Fruit fly (Drosophila melanogaster) whole organism, pupa: ENCODE data around the gene CG33286.

Source experiments
- CG10348 ChIP-seq: fragments of 200-800 bp; sonication (Bioruptor generic); IDR thresholded peaks from 2 replicates; pipeline ENCODE4 v1.3.6; 2022; ENCODE audit warnings: missing biosample characterization, missing genetic modification characterization
- CG12605 ChIP-seq: fragments of 200-800 bp; sonication (Bioruptor generic); IDR thresholded peaks from 2 replicates; pipeline ENCODE4 v1.3.6; 2022; ENCODE audit warnings: missing biosample characterization, missing genetic modification characterization
- CG13204 ChIP-seq: fragments of 200-800 bp; sonication (Bioruptor generic); optimal IDR thresholded peaks from 2 replicates; lab custom pipeline; 2018; ENCODE audit warnings: missing biosample characterization, mild to moderate bottlenecking, missing genetic modification characterization, moderate library complexity
- CG14655 ChIP-seq: fragments of 200-800 bp; sonication (Bioruptor generic); optimal IDR thresholded peaks from 3 replicates; lab custom pipeline; 2017; ENCODE audit warnings: mild to moderate bottlenecking, missing biosample characterization, missing genetic modification reagents, missing genetic modification characterization
- CG15710 ChIP-seq: fragments of 200-800 bp; sonication (Bioruptor generic); optimal IDR thresholded peaks from 2 replicates; lab custom pipeline; 2018; ENCODE audit warnings: missing biosample characterization, mild to moderate bottlenecking, missing genetic modification characterization, moderate library complexity
- CG17806 ChIP-seq: fragments of 200-800 bp; sonication (Bioruptor generic); optimal IDR thresholded peaks from 2 replicates; lab custom pipeline; 2018; ENCODE audit warnings: missing biosample characterization, mild to moderate bottlenecking, missing genetic modification characterization, moderate library complexity
- CG32121 ChIP-seq: fragments of 200-800 bp; sonication (Bioruptor generic); IDR thresholded peaks from 2 replicates; pipeline ENCODE4 v1.3.6; 2022; ENCODE audit warnings: missing biosample characterization, missing genetic modification characterization
- CG34367 ChIP-seq: fragments of 200-800 bp; sonication (Bioruptor generic); optimal IDR thresholded peaks from 2 replicates; lab custom pipeline; 2018; ENCODE audit warnings: missing biosample characterization, mild to moderate bottlenecking, missing genetic modification characterization
- CG4496 ChIP-seq: fragments of 200-800 bp; sonication (Bioruptor generic); IDR thresholded peaks from 3 replicates; pipeline ENCODE4 v1.3.6; 2022; ENCODE audit warnings: missing biosample characterization, missing genetic modification characterization
- CG8159 ChIP-seq: fragments of 200-800 bp; sonication (Bioruptor generic); optimal IDR thresholded peaks from 3 replicates; lab custom pipeline; 2018; ENCODE audit warnings: missing biosample characterization, mild to moderate bottlenecking, missing genetic modification characterization, moderate library complexity
- CG8301 ChIP-seq: fragments of 200-800 bp; sonication (Bioruptor generic); optimal IDR thresholded peaks from 2 replicates; lab custom pipeline; 2018; ENCODE audit warnings: missing biosample characterization, mild to moderate bottlenecking, missing genetic modification characterization
- CG9948 ChIP-seq: fragments of 200-800 bp; sonication (Bioruptor generic); optimal IDR thresholded peaks from 2 replicates; lab custom pipeline; 2018; ENCODE audit warnings: missing biosample characterization, mild to moderate bottlenecking, missing genetic modification characterization, moderate library complexity
- D1 ChIP-seq: fragments of 200-800 bp; sonication (Bioruptor generic); optimal IDR thresholded peaks from 2 replicates; lab custom pipeline; 2018; ENCODE audit warnings: missing biosample characterization, mild to moderate bottlenecking, missing genetic modification characterization, moderate library complexity
- EcR ChIP-seq: fragments of 200-800 bp; sonication (Bioruptor generic); optimal IDR thresholded peaks from 3 replicates; lab custom pipeline; 2019; ENCODE audit warnings: missing biosample characterization, missing genetic modification characterization, mild to moderate bottlenecking, moderate library complexity, missing genetic modification reagents
- Ets98B ChIP-seq: fragments of 200-800 bp; sonication (Bioruptor generic); IDR thresholded peaks from 2 replicates; pipeline ENCODE4 v1.3.6; 2022; ENCODE audit warnings: missing biosample characterization, missing genetic modification characterization
- Pif1A ChIP-seq: fragments of 200-800 bp; sonication (Bioruptor generic); optimal IDR thresholded peaks from 3 replicates; lab custom pipeline; 2016; ENCODE audit warnings: missing biosample characterization, missing genetic modification characterization
- Pif1B ChIP-seq: fragments of 200-800 bp; sonication (Bioruptor generic); optimal IDR thresholded peaks from 3 replicates; lab custom pipeline; 2016; ENCODE audit warnings: missing biosample characterization, missing genetic modification characterization
- Snoo ChIP-seq: fragments of 200-800 bp; sonication (Bioruptor generic); optimal IDR thresholded peaks from 3 replicates; lab custom pipeline; 2017; ENCODE audit warnings: missing biosample characterization, mild to moderate bottlenecking, missing genetic modification characterization, inconsistent platforms
- fd96Ca ChIP-seq: fragments of 200-800 bp; sonication (Bioruptor generic); IDR thresholded peaks from 3 replicates; pipeline ENCODE4 v1.3.6; 2022; ENCODE audit warnings: missing biosample characterization, missing genetic modification characterization
- gl ChIP-seq: fragments of 200-800 bp; sonication (Bioruptor generic); optimal IDR thresholded peaks from 2 replicates; lab custom pipeline; 2018; ENCODE audit warnings: missing biosample characterization, mild to moderate bottlenecking, missing genetic modification characterization
- rn ChIP-seq: fragments of 200-800 bp; sonication (Bioruptor generic); IDR thresholded peaks from 2 replicates; pipeline ENCODE4 v1.3.6; 2022; ENCODE audit warnings: missing biosample characterization, missing genetic modification characterization

Gene CG33286

DNA sequence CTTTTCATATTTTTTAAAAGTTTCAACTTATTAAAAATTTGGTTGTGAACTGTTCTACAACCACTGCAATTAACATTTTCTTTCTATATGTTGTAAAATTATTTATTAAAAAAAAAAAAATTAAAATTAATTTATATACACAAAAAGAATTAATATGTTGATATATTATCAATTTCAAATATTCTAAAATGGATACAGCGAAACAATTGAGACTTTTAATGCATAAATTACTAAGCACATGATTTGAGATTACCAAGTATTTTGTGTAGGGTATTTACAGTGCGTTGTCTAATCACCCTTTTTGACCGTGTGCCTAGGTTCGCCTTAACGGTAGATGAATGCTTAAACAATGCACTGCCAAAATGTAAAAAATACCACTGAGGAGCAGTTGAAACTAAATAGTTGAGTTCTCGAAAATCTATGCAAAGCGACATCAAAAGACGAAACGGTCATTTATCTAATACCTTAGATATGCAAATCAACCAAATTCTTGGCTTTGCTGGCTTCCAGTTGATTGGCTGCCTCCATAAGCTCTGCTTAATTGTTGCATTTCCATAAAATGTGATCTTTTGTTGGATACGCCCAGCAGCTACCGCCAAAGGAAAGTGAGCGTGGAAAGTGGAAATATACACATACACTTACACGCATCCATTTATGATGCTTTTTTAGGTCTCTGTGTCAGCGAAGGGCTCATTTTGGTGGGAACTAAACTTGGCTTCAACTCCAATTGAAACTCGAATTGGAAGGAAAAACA, 2.6 kb upstream of the CG33286 start:
- no peak for TF ChIP-seq CG10348
- TF ChIP-seq Ets98B (GFP tag; lab: Robert Waterston, UW): no peak
- TF ChIP-seq fd96Ca (GFP tag; lab: Robert Waterston, UW): no peak
- TF ChIP-seq gl (tag; lab: Kevin White, UChicago): no peak
- TF ChIP-seq EcR (GFP tag; lab: Kevin White, UChicago): no peak
- no peak for TF ChIP-seq CG14655
- no peak for TF ChIP-seq CG8159 (tag; lab: Kevin White, UChicago)
- no peak for TF ChIP-seq CG13204 (GFP tag; lab: Kevin White, UChicago)
- TF ChIP-seq CG34367 (tag; lab: Kevin White, UChicago): no peak
- TF ChIP-seq CG4496 (GFP tag; lab: Robert Waterston, UW): no peak
- no peak for TF ChIP-seq CG9948 (tag; lab: Kevin White, UChicago)

- no peak for TF ChIP-seq gl (tag; lab: Kevin White, UChicago)
- no peak for TF ChIP-seq CG12605
- no peak for TF ChIP-seq CG15710 (tag; lab: Kevin White, UChicago)
- TF ChIP-seq Ets98B (GFP tag; lab: Robert Waterston, UW): no peak
- TF ChIP-seq CG17806 (tag; lab: Kevin White, UChicago): no peak
- TF ChIP-seq CG8159 (tag; lab: Kevin White, UChicago): no peak
- TF ChIP-seq Snoo: no peak
- no peak for TF ChIP-seq CG4496 (GFP tag; lab: Robert Waterston, UW)
- TF ChIP-seq rn: no peak
- TF ChIP-seq CG34367 (tag; lab: Kevin White, UChicago): no peak
- TF ChIP-seq CG9948 (tag; lab: Kevin White, UChicago): no peak
- no peak for TF ChIP-seq Pif1B
- no peak for TF ChIP-seq CG8301 (tag; lab: Kevin White, UChicago)
- TF ChIP-seq Pif1A (GFP tag; lab: Kevin White, UChicago): no peak
- no peak for TF ChIP-seq CG13204 (GFP tag; lab: Kevin White, UChicago)
- no peak for TF ChIP-seq EcR (GFP tag; lab: Kevin White, UChicago)
- TF ChIP-seq D1 (tag; lab: Kevin White, UChicago): no peak
- TF ChIP-seq CG14655: no peak
- TF ChIP-seq fd96Ca (GFP tag; lab: Robert Waterston, UW): no peak
- TF ChIP-seq, all 21 proteins: peak for 0
Measured at dm6 chr3L:20976383-20976782, 1.9 kb upstream of the CG33286 start.

DNA sequence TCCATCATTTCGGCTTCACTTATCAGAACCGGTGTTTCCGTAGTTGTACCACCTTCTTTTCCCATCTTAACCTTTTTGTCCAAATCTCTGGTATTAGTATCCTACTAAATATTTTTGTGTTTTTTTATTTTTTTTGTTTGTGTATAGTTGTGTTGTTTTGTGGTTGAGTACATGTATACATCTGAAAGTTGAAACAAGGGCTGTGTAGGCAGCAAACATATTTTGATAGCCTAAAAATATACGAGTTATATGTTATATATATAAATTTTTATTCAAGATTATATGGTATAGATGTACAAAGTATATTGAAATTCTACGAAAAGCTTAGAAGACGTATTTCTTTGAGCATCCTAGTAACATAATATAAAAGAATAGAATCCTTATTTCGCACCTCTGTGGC, 3.9 kb downstream of the CG33286 start, which contains the start of gene CG33287:
Gene CG33287, minus strand, starts transcription at position 101 of the 400 bp plus-strand sequence.
- no peak for TF ChIP-seq Pif1A (GFP tag; lab: Kevin White, UChicago)
- TF ChIP-seq CG10348: no peak
- TF ChIP-seq Ets98B (GFP tag; lab: Robert Waterston, UW): no peak
- no peak for TF ChIP-seq CG12605
- TF ChIP-seq fd96Ca (GFP tag; lab: Robert Waterston, UW): no peak
- TF ChIP-seq CG32121 (GFP tag; lab: Robert Waterston, UW): no peak
- TF ChIP-seq Snoo: no peak
- TF ChIP-seq CG9948 (tag; lab: Kevin White, UChicago): no peak
- TF ChIP-seq CG34367 (tag; lab: Kevin White, UChicago): no peak
- TF ChIP-seq CG17806 (tag; lab: Kevin White, UChicago): no peak
- no peak for TF ChIP-seq rn
- no peak for TF ChIP-seq CG13204 (GFP tag; lab: Kevin White, UChicago)
- TF ChIP-seq CG4496 (GFP tag; lab: Robert Waterston, UW): no peak
- no peak for TF ChIP-seq CG8301 (tag; lab: Kevin White, UChicago)
- TF ChIP-seq CG15710 (tag; lab: Kevin White, UChicago): no peak
- no peak for TF ChIP-seq gl (tag; lab: Kevin White, UChicago)
- TF ChIP-seq EcR (GFP tag; lab: Kevin White, UChicago): no peak
- TF ChIP-seq, all 21 proteins: peak for 0

- TF ChIP-seq Pif1B (no peak), CG17806 (tag; lab: Kevin White, UChicago) (no peak), CG34367 (tag; lab: Kevin White, UChicago) (no peak), Pif1A (GFP tag; lab: Kevin White, UChicago) (no peak), CG13204 (GFP tag; lab: Kevin White, UChicago) (no peak), CG12605 (no peak), EcR (GFP tag; lab: Kevin White, UChicago) (no peak), rn (no peak), Snoo (no peak), fd96Ca (GFP tag; lab: Robert Waterston, UW) (no peak), gl (tag; lab: Kevin White, UChicago) (no peak), CG32121 (GFP tag; lab: Robert Waterston, UW) (no peak), CG9948 (tag; lab: Kevin White, UChicago) (no peak), CG8159 (tag; lab: Kevin White, UChicago) (no peak), CG8301 (tag; lab: Kevin White, UChicago) (no peak), D1 (tag; lab: Kevin White, UChicago) (no peak), CG15710 (tag; lab: Kevin White, UChicago) (no peak)
Measured at dm6 chr3L:20966662-20967061, 7.8 kb downstream of the CG33286 start, which contains the start of gene CG12983. TSS of gene CG12983 (minus strand) at chr3L:20966762.

DNA sequence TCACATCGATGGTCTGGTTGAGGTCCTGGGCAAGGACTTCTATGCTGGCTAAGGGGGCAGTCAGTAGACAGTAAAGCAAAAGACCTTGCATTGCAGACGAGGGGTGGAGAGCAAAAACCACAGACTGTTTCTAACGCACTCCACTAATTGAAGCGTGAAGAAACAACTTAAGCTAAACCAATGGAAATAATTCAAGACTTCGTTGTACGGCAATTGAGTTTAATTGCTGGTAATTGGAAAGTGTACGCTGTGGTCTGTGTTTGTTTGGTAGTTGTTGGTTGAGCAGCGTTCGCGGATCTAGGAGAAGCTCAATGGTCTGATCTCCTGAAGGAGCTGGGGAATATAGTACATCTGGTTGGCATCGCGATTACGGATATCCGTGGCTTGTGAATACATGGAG, 12.0 kb downstream of the CG33286 start, which contains the start of gene CG10587:
Gene CG10587, minus strand, starts transcription at position 101 of the 400 bp plus-strand sequence.
- no peak for TF ChIP-seq Pif1A (GFP tag; lab: Kevin White, UChicago)
- no peak for TF ChIP-seq CG8301 (tag; lab: Kevin White, UChicago)
- TF ChIP-seq CG10348: no peak
- TF ChIP-seq CG14655: no peak
- TF ChIP-seq fd96Ca (GFP tag; lab: Robert Waterston, UW): no peak
- no peak for TF ChIP-seq rn
- no peak for TF ChIP-seq D1 (tag; lab: Kevin White, UChicago)
- TF ChIP-seq, all 21 proteins: peak for 0
